Worm (Caenorhabditis elegans): Measurements from ENCODE around the gene tag-343.

Gene tag-343

DNA sequence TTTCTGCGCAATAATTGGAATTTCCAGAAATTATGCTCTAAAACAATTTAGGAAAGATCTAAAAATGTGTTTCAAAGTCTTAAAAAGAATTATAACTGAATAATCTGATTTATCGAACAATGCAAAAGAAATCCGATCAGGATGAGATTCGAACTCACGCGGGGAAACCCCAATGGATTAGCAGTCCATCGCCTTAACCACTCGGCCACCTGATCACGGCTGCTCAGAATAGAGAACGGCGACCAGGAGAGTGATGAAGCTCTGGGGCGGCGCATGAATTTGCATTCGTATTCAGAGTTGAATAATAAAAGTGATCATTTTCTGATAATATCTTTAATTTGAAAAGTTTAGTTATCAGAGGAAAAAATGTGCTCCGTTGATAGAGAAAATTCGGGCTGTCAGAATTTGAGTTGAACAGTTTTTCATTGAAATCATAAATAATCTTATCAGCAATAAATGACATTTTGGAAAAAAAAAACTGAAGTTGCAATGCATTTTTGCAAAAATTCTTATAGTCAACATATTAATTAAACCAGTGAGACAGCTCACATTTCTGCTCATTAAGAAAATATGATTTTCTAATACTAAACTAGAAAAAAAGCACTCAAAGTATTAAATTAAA lies 15.4 kb upstream of the tag-343 start:
- TF ChIP-seq ref-1 (GFP tag; conservative IDR thresholded peaks at IDR 0.05) (no peak), T22C8.4 (GFP tag; IDR thresholded peaks at IDR 0.05) (no peak), flt-1 (GFP tag; IDR thresholded peaks at IDR 0.05) (no peak), tab-1 (GFP tag; IDR thresholded peaks at IDR 0.05) (no peak), cog-1 (tag; optimal IDR thresholded peaks at IDR 0.05) (no peak), med-1 (GFP tag; optimal IDR thresholded peaks at IDR 0.05; ENCODE audit: insufficient read depth) (no peak), klf-2 (GFP tag; conservative IDR thresholded peaks at IDR 0.05) (no peak), ztf-23 (GFP tag; IDR thresholded peaks at IDR 0.05) (no peak)

DNA sequence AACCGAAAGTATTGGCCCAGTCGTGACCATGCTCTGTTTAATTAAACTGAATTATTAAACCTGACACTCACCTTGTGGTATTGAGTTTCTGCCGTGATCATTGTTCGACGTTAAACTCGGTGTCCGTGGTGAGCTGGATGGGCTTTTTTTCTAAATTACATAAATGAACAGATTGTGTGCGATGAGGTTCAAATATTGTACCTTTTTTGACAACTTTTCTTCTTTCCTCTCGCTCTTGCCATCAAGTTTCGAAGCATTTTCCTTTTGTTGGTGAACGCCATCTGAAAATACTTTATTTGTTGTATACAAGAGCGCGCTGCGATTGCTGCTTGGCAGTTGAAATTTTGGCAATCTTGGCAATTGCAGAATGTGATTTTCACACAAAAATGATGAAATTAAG lies 13.4 kb upstream of the tag-343 start, which contains the start of gene F22H10.11:
Gene F22H10.11, minus strand, starts transcription at position 101 of the 400 bp plus-strand sequence.
- TF ChIP-seq T22C8.4 (GFP tag; IDR thresholded peaks at IDR 0.05) (no peak), ztf-23 (GFP tag; IDR thresholded peaks at IDR 0.05) (no peak), ztf-29 (GFP tag; IDR thresholded peaks at IDR 0.05) (no peak), cog-1 (tag; optimal IDR thresholded peaks at IDR 0.05) (no peak), flt-1 (GFP tag; IDR thresholded peaks at IDR 0.05) (no peak), klf-2 (GFP tag; conservative IDR thresholded peaks at IDR 0.05) (no peak), med-1 (GFP tag; optimal IDR thresholded peaks at IDR 0.05; ENCODE audit: insufficient read depth) (no peak), ref-1 (GFP tag; conservative IDR thresholded peaks at IDR 0.05) (no peak)

ce11 chrX:16687377-16687776 lies 12.8 kb upstream of the tag-343 start:
- no peak for TF ChIP-seq med-1 (GFP tag; optimal IDR thresholded peaks at IDR 0.05; ENCODE audit: insufficient read depth)
- TF ChIP-seq cog-1 (tag; optimal IDR thresholded peaks at IDR 0.05) = no peak
- no peak for TF ChIP-seq flt-1 (GFP tag; IDR thresholded peaks at IDR 0.05)
- no peak for TF ChIP-seq klf-2 (GFP tag; conservative IDR thresholded peaks at IDR 0.05)
- no peak for TF ChIP-seq ztf-29 (GFP tag; IDR thresholded peaks at IDR 0.05)

- peak; percentile 89 for TF ChIP-seq flt-1 (GFP tag; IDR thresholded peaks at IDR 0.05)
- peak; percentile 75 for TF ChIP-seq klf-2 (GFP tag; conservative IDR thresholded peaks at IDR 0.05)
- TF ChIP-seq ref-1 (GFP tag; conservative IDR thresholded peaks at IDR 0.05) = peak; percentile 47; the same call in 1 of the 2 replicates
- TF ChIP-seq ztf-23 (GFP tag; IDR thresholded peaks at IDR 0.05) = peak; percentile 75; the same call in 1 of the 2 replicates
- peak; percentile 98 for TF ChIP-seq T22C8.4 (GFP tag; IDR thresholded peaks at IDR 0.05)
- peak; percentile 95 for TF ChIP-seq cog-1 (tag; optimal IDR thresholded peaks at IDR 0.05)
- TF ChIP-seq med-1 (GFP tag; optimal IDR thresholded peaks at IDR 0.05; ENCODE audit: insufficient read depth) = no peak
- TF ChIP-seq ztf-29 (GFP tag; IDR thresholded peaks at IDR 0.05) = peak; percentile 57; the same call in 1 of the 2 replicates
- peak; percentile 33; the same call in 1 of the 2 replicates for TF ChIP-seq tab-1 (GFP tag; IDR thresholded peaks at IDR 0.05)
Observed at ce11 chrX:16681910-16682493, 7.5 kb upstream of the tag-343 start.

DNA sequence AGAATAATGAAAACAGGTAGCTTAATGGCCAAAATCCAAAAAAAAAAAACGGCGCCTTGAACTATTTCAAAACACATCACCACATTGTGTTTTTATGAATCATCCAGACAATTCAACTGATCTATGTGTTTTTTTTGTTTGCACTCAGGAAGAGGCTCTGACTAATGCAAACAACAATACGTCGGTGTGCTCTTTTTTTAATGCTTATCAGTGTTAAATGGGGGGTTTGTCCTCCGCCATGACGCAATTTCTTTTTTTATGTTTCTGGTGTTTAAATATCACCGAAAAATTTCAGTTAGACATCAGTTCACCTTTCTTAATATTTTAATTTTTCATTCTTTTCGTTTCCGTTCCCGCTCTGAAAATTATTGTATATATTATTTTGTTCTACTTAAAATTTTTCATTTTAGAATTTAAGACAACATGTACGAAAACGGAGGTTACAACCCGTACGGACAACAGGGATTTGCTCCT lies 4.6 kb upstream of the tag-343 start, which contains the start of gene F22H10.2:
Gene F22H10.2, plus strand, starts transcription at position 424 of the 474 bp plus-strand sequence.
- TF ChIP-seq tab-1 (GFP tag; IDR thresholded peaks at IDR 0.05) (no peak), ztf-23 (GFP tag; IDR thresholded peaks at IDR 0.05) (no peak)

- no peak for TF ChIP-seq cog-1 (tag; optimal IDR thresholded peaks at IDR 0.05)
- no peak for TF ChIP-seq ztf-29 (GFP tag; IDR thresholded peaks at IDR 0.05)
- no peak for TF ChIP-seq klf-2 (GFP tag; conservative IDR thresholded peaks at IDR 0.05)
- TF ChIP-seq T22C8.4 (GFP tag; IDR thresholded peaks at IDR 0.05) = no peak
- TF ChIP-seq ref-1 (GFP tag; conservative IDR thresholded peaks at IDR 0.05) = no peak
- no peak for TF ChIP-seq flt-1 (GFP tag; IDR thresholded peaks at IDR 0.05)
- no peak for TF ChIP-seq ztf-23 (GFP tag; IDR thresholded peaks at IDR 0.05)
- TF ChIP-seq tab-1 (GFP tag; IDR thresholded peaks at IDR 0.05) = no peak
- TF ChIP-seq med-1 (GFP tag; optimal IDR thresholded peaks at IDR 0.05; ENCODE audit: insufficient read depth) = no peak
Observed at ce11 chrX:16678097-16678496, 3.6 kb upstream of the tag-343 start.

DNA sequence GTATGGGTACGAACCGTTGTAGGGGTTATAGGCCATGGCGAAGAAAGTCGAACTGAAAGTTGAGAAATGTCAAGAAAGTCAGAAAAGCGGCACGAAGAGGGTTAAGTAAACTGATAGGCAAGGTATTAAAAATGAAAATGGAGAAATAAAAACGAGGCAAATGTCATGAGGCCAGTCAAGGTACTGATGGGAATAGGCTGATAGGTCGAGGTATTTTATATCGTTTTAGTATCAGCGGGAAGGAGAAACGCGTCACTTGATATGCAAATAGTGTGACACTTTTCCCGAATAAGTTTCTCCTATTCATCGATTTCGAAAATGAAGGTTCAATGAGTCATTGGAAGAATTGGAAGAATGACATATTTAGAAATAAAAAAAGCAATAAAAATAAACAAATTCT lies 3.1 kb upstream of the tag-343 start, which contains the start of gene F22H10.3:
Gene F22H10.3, minus strand, starts transcription at position 36 of the 400 bp plus-strand sequence.
- TF ChIP-seq med-1 (GFP tag; optimal IDR thresholded peaks at IDR 0.05; ENCODE audit: insufficient read depth) = no peak
- no peak for TF ChIP-seq tab-1 (GFP tag; IDR thresholded peaks at IDR 0.05)
- TF ChIP-seq cog-1 (tag; optimal IDR thresholded peaks at IDR 0.05) = no peak
- TF ChIP-seq klf-2 (GFP tag; conservative IDR thresholded peaks at IDR 0.05) = no peak
- TF ChIP-seq ref-1 (GFP tag; conservative IDR thresholded peaks at IDR 0.05) = no peak
- TF ChIP-seq T22C8.4 (GFP tag; IDR thresholded peaks at IDR 0.05) = no peak
- no peak for TF ChIP-seq ztf-23 (GFP tag; IDR thresholded peaks at IDR 0.05)
- TF ChIP-seq flt-1 (GFP tag; IDR thresholded peaks at IDR 0.05) = no peak
- TF ChIP-seq ztf-29 (GFP tag; IDR thresholded peaks at IDR 0.05) = no peak

ce11 chrX:16675712-16676111 lies 1.2 kb upstream of the tag-343 start:
- TF ChIP-seq flt-1 (GFP tag; IDR thresholded peaks at IDR 0.05) (no peak), T22C8.4 (GFP tag; IDR thresholded peaks at IDR 0.05) (no peak), tab-1 (GFP tag; IDR thresholded peaks at IDR 0.05) (no peak), ztf-23 (GFP tag; IDR thresholded peaks at IDR 0.05) (no peak), klf-2 (GFP tag; conservative IDR thresholded peaks at IDR 0.05) (no peak), med-1 (GFP tag; optimal IDR thresholded peaks at IDR 0.05; ENCODE audit: insufficient read depth) (no peak), cog-1 (tag; optimal IDR thresholded peaks at IDR 0.05) (no peak)

- TF ChIP-seq cog-1 (tag; optimal IDR thresholded peaks at IDR 0.05) = no peak
Observed at ce11 chrX:16672661-16673060, 1.9 kb downstream of the tag-343 start.

DNA sequence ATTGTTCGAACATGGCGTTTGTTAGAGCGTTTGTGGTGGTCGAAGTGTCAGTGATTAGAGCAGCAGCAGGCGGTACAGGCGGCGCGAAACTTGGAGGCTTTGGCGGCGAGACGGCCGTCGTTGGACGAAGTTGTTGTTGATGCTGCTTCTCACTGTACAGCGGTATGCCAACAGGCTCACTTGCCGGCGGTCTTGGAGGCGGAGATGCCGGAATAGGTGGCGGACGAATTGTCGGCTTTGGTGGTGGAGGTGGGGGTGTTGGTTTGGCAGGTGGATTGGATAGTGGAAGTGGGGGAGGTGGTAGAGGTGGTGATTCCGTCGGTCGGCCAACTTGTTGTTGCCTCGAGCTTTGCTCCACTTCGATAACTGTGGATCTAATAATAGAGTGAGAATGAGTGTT lies 3.3 kb downstream of the tag-343 start:
- TF ChIP-seq tab-1 (GFP tag; IDR thresholded peaks at IDR 0.05) (no peak), flt-1 (GFP tag; IDR thresholded peaks at IDR 0.05) (peak; percentile 56; the same call in 1 of the 2 replicates), T22C8.4 (GFP tag; IDR thresholded peaks at IDR 0.05) (no peak), ztf-29 (GFP tag; IDR thresholded peaks at IDR 0.05) (no peak)
